Worm (Caenorhabditis elegans) whole organism, L4/young adult: ENCODE results near the gene srbc-38.

Experiments
- W03F9.2 ChIP-seq: fragments of 150-350 bp; optimal IDR thresholded peaks from 2 replicates; lab custom pipeline; 2014; ENCODE audit warnings: missing biosample characterization, missing genetic modification characterization
- dao-5 ChIP-seq: sonication (generic microtip); optimal IDR thresholded peaks from 2 replicates; lab custom pipeline; 2016; ENCODE audit warnings: missing genotype, missing genetic modification characterization, moderate library complexity, missing compliant biosample characterization
- him-1 ChIP-seq: sonication (generic microtip); optimal IDR thresholded peaks from 2 replicates; lab custom pipeline; 2016; ENCODE audit warnings: missing genotype, missing genetic modification reagents, missing genetic modification characterization, missing compliant biosample characterization

srbc-38 gene

DNA sequence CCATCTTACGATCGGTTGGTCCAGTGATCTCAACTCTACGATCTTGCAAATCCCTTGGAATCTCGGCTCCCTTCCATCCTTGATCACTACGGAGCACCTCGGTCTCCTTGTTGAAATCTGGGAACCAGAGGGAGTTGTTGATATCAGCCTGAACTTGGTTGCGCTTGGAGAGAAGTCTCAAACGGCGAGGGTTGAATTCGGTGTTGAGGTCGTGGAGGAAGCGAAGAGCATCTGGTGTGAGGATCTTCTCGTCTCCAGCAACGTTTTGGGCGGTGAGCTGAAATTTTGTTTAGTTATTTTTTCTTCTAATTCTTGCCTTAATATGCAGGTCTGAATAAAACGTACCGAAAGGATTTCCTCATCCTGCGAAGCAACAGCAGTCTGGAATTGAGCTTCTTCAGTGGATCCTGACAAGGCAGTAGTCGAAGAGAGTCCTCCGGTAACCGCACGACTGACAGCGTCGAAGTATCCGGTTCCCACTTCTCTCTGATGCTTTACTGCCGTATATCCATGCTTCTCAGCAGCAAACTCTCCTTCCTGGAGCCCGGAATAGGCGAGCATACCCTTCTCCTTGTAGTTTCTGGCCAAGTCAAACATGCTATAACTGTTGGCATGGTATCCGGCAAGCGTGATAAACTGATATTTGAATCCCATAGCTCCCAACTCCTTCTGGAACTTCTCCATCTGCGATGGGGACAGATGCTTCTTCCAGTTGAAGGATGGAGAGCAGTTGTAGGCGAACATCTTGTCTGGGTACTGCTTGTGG, 19.0 kb downstream of the srbc-38 start:
- TF ChIP-seq him-1 (no peak), dao-5 (no peak), W03F9.2 (tag; lab: Kevin White, UChicago) (no peak)

DNA sequence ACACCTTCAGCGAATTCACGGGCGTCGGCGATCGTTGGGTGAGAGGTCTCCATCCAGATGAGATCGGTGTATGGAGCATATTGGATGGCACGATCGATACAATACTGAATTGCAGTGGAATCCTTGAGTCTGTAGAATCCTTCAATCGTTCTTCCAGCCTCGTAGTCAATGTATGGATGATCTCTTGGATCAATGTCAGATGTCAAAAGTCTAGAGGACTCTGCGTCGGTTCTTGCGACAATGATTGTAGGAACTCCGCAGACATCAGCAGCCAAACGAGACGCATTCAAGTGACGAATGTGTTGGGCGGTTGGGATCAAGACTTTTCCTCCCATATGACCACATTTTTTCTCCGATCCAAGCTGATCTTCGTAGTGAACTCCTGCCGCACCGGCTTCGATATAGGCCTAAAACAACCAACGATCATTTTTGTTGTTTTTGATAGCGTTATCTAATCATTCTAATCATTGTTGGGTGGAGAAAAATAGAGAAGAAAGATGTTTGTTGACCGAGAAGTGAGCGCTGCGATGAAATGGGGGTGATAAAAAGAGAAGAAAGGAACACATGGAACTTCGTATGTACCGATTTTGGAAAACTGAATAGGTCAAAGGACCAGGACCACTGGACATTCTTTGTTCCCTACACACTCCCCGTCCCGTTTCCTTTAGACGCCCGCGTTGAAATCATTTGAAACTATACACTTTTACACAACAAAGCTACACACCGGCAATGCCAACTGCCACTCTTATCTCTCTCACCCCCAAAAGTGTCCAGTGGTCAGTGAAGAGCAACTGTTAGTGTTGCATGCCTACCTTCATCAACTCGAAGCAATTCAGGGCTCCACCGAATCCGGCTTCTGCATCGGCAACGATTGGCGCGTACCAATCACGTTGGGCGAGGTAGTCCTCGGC, 19.8 kb downstream of the srbc-38 start:
- TF ChIP-seq W03F9.2 (tag; lab: Kevin White, UChicago) (no peak), him-1 (no peak), dao-5 (no peak)

DNA sequence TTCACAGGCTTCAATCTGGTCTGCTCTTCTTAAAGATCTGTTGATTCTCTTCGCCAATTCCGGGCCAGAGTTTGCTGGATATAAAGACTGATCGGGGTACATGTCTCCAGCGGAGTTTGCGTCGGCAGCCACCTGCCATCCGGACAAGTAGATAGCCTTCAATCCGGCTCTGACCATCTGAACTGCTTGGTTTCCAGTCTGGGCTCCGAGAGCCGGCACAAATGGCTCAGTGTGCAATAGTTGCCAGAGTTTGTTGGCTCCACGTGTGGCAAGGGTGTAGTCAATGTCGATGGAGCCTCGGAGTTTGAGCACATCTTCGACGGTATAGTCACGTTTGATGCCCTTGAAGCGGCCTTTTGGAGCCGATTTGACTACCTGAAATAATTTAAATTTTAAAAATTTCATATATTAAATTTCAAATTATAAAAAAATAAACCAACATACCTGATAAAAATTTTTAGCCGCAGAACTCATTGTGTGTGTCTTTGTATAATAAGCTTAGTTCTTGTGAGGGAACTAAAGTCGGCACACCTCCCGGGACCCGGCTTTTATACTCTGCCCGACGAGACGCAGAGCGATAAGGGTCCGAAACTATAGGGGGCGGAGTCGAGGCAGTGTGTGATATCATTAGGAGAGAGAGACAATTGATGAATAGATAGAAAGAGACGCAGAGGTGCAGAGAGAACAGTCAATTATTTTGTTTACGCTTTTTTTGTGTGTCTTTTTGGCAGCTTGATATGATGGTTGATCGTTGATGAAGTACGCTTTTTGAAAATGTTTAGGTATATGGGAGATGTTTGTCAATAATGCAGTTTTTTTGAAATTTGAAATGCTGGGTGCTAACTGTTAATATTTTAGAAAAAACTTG, 20.7 kb downstream of the srbc-38 start, which contains the start of the genes icl-1 and srh-2:
icl-1 (minus strand) TSS at position 521 of the 868 bp plus-strand sequence.
srh-2 (plus strand) TSS at position 818 of the 868 bp plus-strand sequence.
- TF ChIP-seq dao-5 (no peak), W03F9.2 (tag; lab: Kevin White, UChicago) (peak; percentile 3), him-1 (no peak)

DNA sequence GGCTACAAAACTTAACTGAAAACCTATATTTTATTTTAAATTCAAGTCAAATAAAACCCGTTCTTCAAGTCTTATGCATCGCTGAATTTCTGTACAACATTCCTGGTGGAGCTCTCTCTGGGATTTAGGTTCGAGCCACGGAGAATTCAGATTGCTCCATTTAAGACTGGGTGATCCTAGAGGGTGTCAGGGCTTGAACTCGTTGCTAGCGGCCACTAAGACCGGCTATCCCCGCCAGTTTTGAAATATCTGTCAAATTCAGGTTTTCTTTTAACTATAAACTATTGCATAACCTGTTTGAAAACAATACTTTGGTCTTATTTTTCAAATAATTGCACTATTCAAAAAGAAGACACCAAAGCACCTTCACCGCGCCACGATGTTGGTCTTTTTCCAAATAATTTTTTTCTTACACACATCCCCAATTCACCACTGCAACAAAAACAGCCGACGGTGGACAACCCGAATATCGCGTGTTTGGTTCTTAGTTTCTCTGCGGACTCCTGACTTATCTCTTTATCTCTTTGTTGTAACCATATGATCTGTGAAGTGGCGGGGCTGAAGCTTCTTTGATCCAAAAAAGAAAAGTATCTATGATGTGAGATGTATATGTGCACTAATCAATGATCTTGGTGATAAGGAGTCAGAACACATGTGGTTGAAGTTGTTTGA, 21.9 kb downstream of the srbc-38 start:
- no peak for TF ChIP-seq dao-5
- TF ChIP-seq him-1 = no peak
- TF ChIP-seq W03F9.2 (tag; lab: Kevin White, UChicago) = no peak

DNA sequence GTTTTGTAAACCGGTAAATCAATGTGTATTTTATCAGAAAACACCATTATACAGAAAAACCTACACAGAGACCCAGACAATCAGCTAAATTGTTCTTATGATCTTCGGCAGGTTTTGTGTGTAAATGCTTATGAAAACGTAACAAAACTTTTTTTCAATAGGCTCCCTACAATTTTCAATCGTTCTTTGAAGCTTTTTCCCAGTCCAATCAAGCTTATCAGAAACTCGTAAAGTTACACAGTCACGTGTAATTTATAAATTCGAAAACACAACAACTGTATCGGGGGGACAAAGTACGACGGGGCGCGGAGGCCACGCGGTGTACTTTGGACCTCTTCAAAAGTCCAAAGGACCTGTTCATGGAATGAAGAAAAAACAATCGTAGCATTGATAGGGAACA, 23.2 kb downstream of the srbc-38 start:
- TF ChIP-seq him-1 = no peak
- peak; percentile 38 for TF ChIP-seq W03F9.2 (tag; lab: Kevin White, UChicago)
- no peak for TF ChIP-seq dao-5

DNA sequence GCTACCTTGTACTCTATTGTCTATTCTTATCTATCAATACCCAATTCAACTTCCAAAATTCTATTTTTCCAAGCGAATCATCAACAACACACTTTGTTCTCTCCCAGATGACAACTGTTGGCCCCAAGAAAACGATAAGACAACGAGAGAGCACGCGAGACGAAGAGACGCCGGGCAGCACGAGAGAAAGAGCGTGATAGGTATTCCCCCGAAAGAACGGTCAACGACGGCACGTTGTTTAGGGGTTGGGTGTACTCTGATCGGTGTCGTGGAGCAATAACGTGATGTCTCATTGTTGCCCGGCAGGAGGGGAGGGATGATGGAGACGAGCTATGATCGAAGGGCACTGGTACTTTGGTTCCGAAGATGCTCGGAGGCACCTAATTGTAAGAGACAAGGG, 24.3 kb downstream of the srbc-38 start:
- no peak for TF ChIP-seq dao-5
- TF ChIP-seq W03F9.2 (tag; lab: Kevin White, UChicago) = peak; percentile 41
- TF ChIP-seq him-1 = no peak

DNA sequence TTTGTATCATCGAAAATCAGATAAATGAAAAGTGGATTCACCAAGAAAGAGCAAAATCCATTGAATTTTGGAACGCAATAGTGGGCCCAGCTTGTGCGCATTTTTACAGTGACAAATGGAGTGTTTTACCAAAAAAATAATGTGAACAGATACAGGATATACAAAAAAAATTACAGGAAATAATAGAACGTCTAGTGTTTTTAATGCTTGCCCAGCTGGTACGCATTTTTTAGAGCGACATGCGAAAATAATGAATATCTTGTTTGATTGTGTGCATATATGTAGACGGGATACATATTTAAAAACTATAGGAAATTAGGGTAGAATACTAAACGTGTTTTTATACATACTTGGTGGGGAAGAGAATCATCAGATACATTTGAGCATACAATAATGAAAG, 29.2 kb downstream of the srbc-38 start, which contains the start of gene srj-25:
srj-25 (minus strand) TSS at position 101 of the 400 bp plus-strand sequence.
- TF ChIP-seq dao-5 (no peak), W03F9.2 (tag; lab: Kevin White, UChicago) (no peak), him-1 (no peak)

DNA sequence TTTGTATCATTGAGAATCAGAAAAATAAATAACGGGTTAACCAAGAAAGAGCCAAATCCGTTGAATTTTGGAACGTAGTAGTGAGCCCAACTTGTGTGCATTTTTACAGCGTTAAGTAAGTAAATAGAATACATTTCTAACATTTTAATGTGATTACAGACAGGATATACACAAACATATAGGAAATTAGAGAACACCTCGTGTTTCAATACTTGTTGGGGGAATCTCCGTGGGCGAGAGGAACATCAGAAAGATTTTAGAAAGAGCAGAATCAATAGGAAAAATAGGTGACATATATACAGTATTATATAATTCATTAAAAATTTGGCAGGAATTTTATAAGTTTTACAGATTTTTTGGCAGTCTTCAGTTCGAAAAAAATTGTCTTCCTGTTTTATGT, 31.8 kb downstream of the srbc-38 start, which contains the start of gene srj-24:
srj-24 (minus strand) TSS at position 101 of the 400 bp plus-strand sequence.
- TF ChIP-seq dao-5 = no peak
- no peak for TF ChIP-seq him-1
- TF ChIP-seq W03F9.2 (tag; lab: Kevin White, UChicago) = no peak

DNA sequence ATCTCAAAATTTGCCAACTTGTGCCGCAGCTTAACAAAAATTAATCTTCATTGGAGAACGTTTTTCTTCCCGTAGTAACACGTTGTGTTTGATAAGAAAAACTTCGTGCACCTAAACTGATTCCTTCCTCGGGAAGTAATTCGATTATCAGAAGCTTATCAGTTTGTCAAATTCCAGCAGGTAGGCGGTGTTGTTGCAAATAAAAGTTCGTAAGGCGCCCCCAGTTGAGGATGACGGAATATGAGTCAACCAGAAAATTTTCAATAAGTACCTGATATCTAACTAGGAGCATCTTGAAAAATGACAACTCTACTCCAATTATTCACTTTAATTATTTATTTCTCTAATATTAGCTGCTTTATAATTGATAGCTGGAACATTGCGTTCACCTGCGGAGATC, 34.8 kb downstream of the srbc-38 start, which contains the start of gene C05E4.7:
C05E4.7 (plus strand) TSS at position 301 of the 400 bp plus-strand sequence.
- no peak for TF ChIP-seq W03F9.2 (tag; lab: Kevin White, UChicago)
- no peak for TF ChIP-seq him-1
- no peak for TF ChIP-seq dao-5

DNA sequence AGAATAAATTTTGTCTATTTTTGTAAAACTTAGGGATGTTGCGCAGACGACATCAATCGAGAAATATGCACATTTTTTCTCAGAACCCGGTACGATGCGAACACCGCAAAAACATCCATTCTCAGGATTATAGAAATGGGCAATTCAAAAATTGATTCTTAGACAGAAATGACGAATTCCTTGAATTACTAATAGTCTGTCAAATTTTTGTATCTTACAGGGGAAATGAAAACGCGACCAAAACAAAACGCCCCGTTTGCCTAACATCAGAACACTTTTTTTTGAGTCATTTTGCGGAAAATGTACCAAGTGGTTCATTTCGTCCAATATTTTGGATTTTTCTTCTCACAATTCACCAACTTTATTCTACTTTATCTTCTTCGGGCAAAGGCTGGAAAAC, 36.3 kb downstream of the srbc-38 start, which contains the start of gene str-134:
str-134 (plus strand) TSS at position 301 of the 400 bp plus-strand sequence.
- TF ChIP-seq him-1 = no peak
- TF ChIP-seq dao-5 = no peak
- no peak for TF ChIP-seq W03F9.2 (tag; lab: Kevin White, UChicago)

DNA sequence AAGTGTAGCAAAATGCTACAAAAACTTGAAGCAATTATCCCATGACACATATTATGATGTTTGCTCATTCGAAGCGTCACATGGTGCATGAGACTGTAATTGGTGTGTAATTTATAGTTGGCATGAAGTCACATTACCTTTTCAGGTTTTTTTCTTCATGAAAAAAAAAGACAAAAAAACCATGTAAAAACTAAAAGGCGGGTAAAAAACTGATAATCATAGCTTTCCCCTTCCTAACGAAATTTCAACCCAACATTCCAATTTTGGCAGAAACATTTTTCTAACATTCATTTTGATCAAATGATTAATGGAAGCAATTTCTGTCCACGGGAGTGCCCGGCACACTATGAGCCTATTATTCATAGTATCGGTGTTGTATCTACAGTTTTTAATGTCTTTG, 41.0 kb downstream of the srbc-38 start, which contains the start of gene sri-4:
sri-4 (plus strand) TSS at position 301 of the 400 bp plus-strand sequence.
- TF ChIP-seq dao-5 (no peak), W03F9.2 (tag; lab: Kevin White, UChicago) (no peak), him-1 (no peak)

DNA sequence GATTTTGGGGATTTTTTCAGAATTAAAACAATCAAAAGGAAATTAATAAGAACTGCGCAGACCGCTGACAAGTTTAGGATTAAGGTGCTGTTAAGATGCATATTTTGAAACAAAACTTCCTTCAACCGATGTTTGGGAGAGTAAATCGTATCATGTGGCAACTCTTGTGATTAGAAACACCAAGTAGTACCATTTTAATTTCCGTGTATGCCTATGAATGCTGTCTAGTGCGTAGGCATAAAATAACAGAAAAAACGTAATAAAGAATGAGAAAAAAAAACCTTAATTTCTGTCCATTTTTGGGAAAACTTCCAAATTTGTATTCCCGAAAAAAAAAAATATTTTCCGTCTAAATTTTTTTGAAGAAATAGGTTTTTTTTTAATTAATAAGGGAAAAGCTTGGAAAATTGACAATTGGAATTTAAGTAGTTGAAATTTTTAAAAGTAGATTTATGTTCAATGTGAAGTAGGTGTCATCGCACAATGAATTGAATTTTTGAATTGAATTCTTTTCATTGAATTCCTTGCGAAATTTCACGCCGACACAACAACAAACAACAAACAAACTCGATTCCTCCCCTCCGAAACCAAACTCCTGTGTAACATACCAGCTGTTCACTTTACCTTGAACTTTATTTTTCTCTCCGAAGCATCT, 45.8 kb downstream of the srbc-38 start, which contains the start of the genes str-262 and srp-1:
str-262 (minus strand) TSS at position 101 of the 655 bp plus-strand sequence.
srp-1 (plus strand) TSS at position 605 of the 655 bp plus-strand sequence.
- no peak for TF ChIP-seq him-1
- no peak for TF ChIP-seq dao-5
